Fruit fly (Drosophila melanogaster) whole organism, pupa: ENCODE measurements around the gene Zw10.

Experiments used
- CG10348 ChIP-seq: fragments of 200-800 bp; sonication (Bioruptor generic); IDR thresholded peaks from 2 replicates; pipeline ENCODE4 v1.3.6; 2022; ENCODE audit warnings: missing biosample characterization, missing genetic modification characterization
- CG14655 ChIP-seq: fragments of 200-800 bp; sonication (Bioruptor generic); optimal IDR thresholded peaks from 3 replicates; lab custom pipeline; 2017; ENCODE audit warnings: mild to moderate bottlenecking, missing biosample characterization, missing genetic modification reagents, missing genetic modification characterization
- CG32121 ChIP-seq: fragments of 200-800 bp; sonication (Bioruptor generic); IDR thresholded peaks from 2 replicates; pipeline ENCODE4 v1.3.6; 2022; ENCODE audit warnings: missing biosample characterization, missing genetic modification characterization
- CG34367 ChIP-seq: fragments of 200-800 bp; sonication (Bioruptor generic); optimal IDR thresholded peaks from 2 replicates; lab custom pipeline; 2018; ENCODE audit warnings: missing biosample characterization, mild to moderate bottlenecking, missing genetic modification characterization
- CG4496 ChIP-seq: fragments of 200-800 bp; sonication (Bioruptor generic); IDR thresholded peaks from 3 replicates; pipeline ENCODE4 v1.3.6; 2022; ENCODE audit warnings: missing biosample characterization, missing genetic modification characterization
- CG8159 ChIP-seq: fragments of 200-800 bp; sonication (Bioruptor generic); optimal IDR thresholded peaks from 3 replicates; lab custom pipeline; 2018; ENCODE audit warnings: missing biosample characterization, mild to moderate bottlenecking, missing genetic modification characterization, moderate library complexity
- EcR ChIP-seq: fragments of 200-800 bp; sonication (Bioruptor generic); optimal IDR thresholded peaks from 3 replicates; lab custom pipeline; 2019; ENCODE audit warnings: missing biosample characterization, missing genetic modification characterization, mild to moderate bottlenecking, moderate library complexity, missing genetic modification reagents
- Pif1A ChIP-seq: fragments of 200-800 bp; sonication (Bioruptor generic); optimal IDR thresholded peaks from 3 replicates; lab custom pipeline; 2016; ENCODE audit warnings: missing biosample characterization, missing genetic modification characterization
- Pif1B ChIP-seq: fragments of 200-800 bp; sonication (Bioruptor generic); optimal IDR thresholded peaks from 3 replicates; lab custom pipeline; 2016; ENCODE audit warnings: missing biosample characterization, missing genetic modification characterization
- Snoo ChIP-seq: fragments of 200-800 bp; sonication (Bioruptor generic); optimal IDR thresholded peaks from 3 replicates; lab custom pipeline; 2017; ENCODE audit warnings: missing biosample characterization, mild to moderate bottlenecking, missing genetic modification characterization, inconsistent platforms
- fd96Ca ChIP-seq: fragments of 200-800 bp; sonication (Bioruptor generic); IDR thresholded peaks from 3 replicates; pipeline ENCODE4 v1.3.6; 2022; ENCODE audit warnings: missing biosample characterization, missing genetic modification characterization
- rn ChIP-seq: fragments of 200-800 bp; sonication (Bioruptor generic); IDR thresholded peaks from 2 replicates; pipeline ENCODE4 v1.3.6; 2022; ENCODE audit warnings: missing biosample characterization, missing genetic modification characterization

DNA sequence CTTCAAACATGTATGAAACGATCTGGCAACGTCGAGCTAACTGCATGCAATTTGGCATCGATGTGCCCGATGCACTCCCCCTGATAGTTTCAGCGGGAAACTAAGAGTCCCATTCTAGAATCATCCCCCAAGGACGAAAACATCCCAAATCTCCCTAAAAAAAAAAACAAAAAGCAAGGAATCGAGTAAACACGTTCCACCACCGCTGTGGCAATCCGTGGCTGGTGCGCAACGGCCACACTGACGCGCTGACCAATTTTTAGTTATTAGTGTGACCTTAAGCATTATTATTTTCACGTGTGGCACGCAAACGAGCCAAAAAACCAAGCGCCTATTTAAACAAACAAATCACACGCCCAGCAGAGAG lies 18.3 kb upstream of the Zw10 start, which contains the start of gene wds:
- no peak for TF ChIP-seq CG8159 (tag; lab: Kevin White, UChicago)
- TF ChIP-seq CG4496, result no peak
- no peak for TF ChIP-seq Snoo (tag; lab: Kevin White, UChicago)
- no peak for TF ChIP-seq Pif1B (GFP tag; lab: Kevin White, UChicago)
- no peak for TF ChIP-seq rn (GFP tag; lab: Robert Waterston, UW)
- TF ChIP-seq CG14655, result no peak
- no peak for TF ChIP-seq EcR (GFP tag; lab: Kevin White, UChicago)
- no peak for TF ChIP-seq CG32121
- no peak for TF ChIP-seq fd96Ca (GFP tag; lab: Robert Waterston, UW)
- no peak for TF ChIP-seq CG10348 (GFP tag; lab: Robert Waterston, UW)
- no peak for TF ChIP-seq CG34367 (tag; lab: Kevin White, UChicago)
- TF ChIP-seq Pif1A (GFP tag; lab: Kevin White, UChicago), result no peak
